Worm (Caenorhabditis elegans): ENCODE measurements around the gene B0303.14.

DNA sequence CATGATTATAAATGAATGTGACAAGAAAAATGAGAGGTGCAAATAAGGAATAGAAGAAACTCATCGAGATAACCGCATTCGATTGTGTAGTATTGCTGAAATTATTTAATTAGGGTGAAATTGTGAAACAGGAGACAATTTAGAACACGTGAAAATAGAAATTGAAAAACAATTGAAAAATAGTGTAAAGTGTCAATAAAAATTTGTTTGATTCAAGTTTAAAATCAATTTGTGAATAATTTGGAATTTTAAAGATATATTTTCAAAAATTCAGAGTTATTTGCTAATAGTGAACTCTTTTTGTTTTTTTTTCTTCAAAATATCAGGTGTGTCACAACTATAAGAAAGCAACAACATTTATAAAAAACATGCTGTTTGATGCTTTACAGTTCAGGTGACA lies 15.3 kb upstream of the B0303.14 start, which contains the start of gene ZK370.4:
- TF ChIP-seq D2030.7 (GFP tag; IDR thresholded peaks at IDR 0.05) (no peak), snpc-4 (GFP tag; optimal IDR thresholded peaks at IDR 0.05) (no peak), snpc-4 (tag; optimal IDR thresholded peaks at IDR 0.05) (no peak), athp-1 (tag; optimal IDR thresholded peaks at IDR 0.05) (no peak), ama-1 (optimal IDR thresholded peaks at IDR 0.05) (no peak), ama-1 (GFP tag; optimal IDR thresholded peaks at IDR 0.05) (no peak), repo-1 (tag; optimal IDR thresholded peaks at IDR 0.05) (no peak), Y53F4B.3 (GFP tag; IDR thresholded peaks at IDR 0.05) (no peak), ztf-28 (GFP tag; IDR thresholded peaks at IDR 0.05) (no peak), hrde-1 (tag; optimal IDR thresholded peaks at IDR 0.05; ENCODE audit: borderline replicate concordance) (no peak)
